Fruit fly (Drosophila melanogaster): Measurements from ENCODE around the gene Ets21C.

Gene Ets21C

dm6 chr2L:520331-521000, 32.3 kb downstream of the Ets21C start (continued):
- TF ChIP-seq sr (GFP tag; IDR thresholded peaks at IDR 0.05) = peak; percentile 53; the same call in 1 of the 3 replicates
- no peak for TF ChIP-seq hb (GFP tag; IDR thresholded peaks at IDR 0.05; ENCODE audit: partially characterized antibody)
- TF ChIP-seq Poxn (GFP tag; IDR thresholded peaks at IDR 0.05) = 0 out of 2 replicates have a peak, but pooled peaks have one; percentile 10
- peak; percentile 86 to 92 for TF ChIP-seq chif (GFP tag; optimal IDR thresholded peaks at IDR 0.05)
- peak; percentile 85 for TF ChIP-seq CG2678 (tag; optimal IDR thresholded peaks at IDR 0.05)
- TF ChIP-seq ash1 (GFP tag; optimal IDR thresholded peaks at IDR 0.05) = no peak
- TF ChIP-seq MBD-R2 (GFP tag; IDR thresholded peaks at IDR 0.05) = no peak
- TF ChIP-seq CG14965 (GFP tag; optimal IDR thresholded peaks at IDR 0.05; ENCODE audit: borderline replicate concordance) = peak; percentile 17
- peak; percentile 68 for TF ChIP-seq CG11398 (GFP tag; optimal IDR thresholded peaks at IDR 0.05)
- TF ChIP-seq wor (GFP tag; IDR thresholded peaks at IDR 0.05) = peak; percentile 74
- no peak for TF ChIP-seq hbn (GFP tag; IDR thresholded peaks at IDR 0.05; ENCODE audit: partially characterized antibody)
- TF ChIP-seq CG31441 (GFP tag; IDR thresholded peaks at IDR 0.05) = peak; percentile 84
- TF ChIP-seq pfk (GFP tag; optimal IDR thresholded peaks at IDR 0.05) = no peak
- TF ChIP-seq pum (GFP tag; optimal IDR thresholded peaks at IDR 0.05) = peak; percentile 88
- no peak for TF ChIP-seq C15 (GFP tag; IDR thresholded peaks at IDR 0.05)
- TF ChIP-seq so (GFP tag; IDR thresholded peaks at IDR 0.05) = peak; percentile 88
- peak; percentile 86 for TF ChIP-seq phol (tag; optimal IDR thresholded peaks at IDR 0.05)
- TF ChIP-seq CG34422 (GFP tag; IDR thresholded peaks at IDR 0.05) = peak; percentile 86; the same call in 2 of the 3 replicates
- no peak for TF ChIP-seq CG10543 (GFP tag; optimal IDR thresholded peaks at IDR 0.05)
- no peak for TF ChIP-seq Hmx (GFP tag; optimal IDR thresholded peaks at IDR 0.05)
- TF ChIP-seq dan (GFP tag; IDR thresholded peaks at IDR 0.05) = 0 out of 2 replicates have a peak, but pooled peaks have one; percentile 11
- TF ChIP-seq CG10959 (GFP tag; IDR thresholded peaks at IDR 0.05) = peak; percentile 89
- no peak for TF ChIP-seq fru (optimal IDR thresholded peaks at IDR 0.05)
- TF ChIP-seq CG13287 (GFP tag; IDR thresholded peaks at IDR 0.05; ENCODE audit: partially characterized antibody) = no peak
- TF ChIP-seq tio (GFP tag; optimal IDR thresholded peaks at IDR 0.05) = peak; percentile 80
- no peak for TF ChIP-seq toy (GFP tag; IDR thresholded peaks at IDR 0.05)
- peak; percentile 78 for TF ChIP-seq Fer1 (GFP tag; optimal IDR thresholded peaks at IDR 0.05)
- TF ChIP-seq btn (GFP tag; optimal IDR thresholded peaks at IDR 0.05) = peak; percentile 82
- peak; percentile 77 for TF ChIP-seq ewg (GFP tag; optimal IDR thresholded peaks at IDR 0.05)
- no peak for TF ChIP-seq Sry-β (GFP tag; optimal IDR thresholded peaks at IDR 0.05)
- peak; percentile 84 for TF ChIP-seq CG17385 (GFP tag; optimal IDR thresholded peaks at IDR 0.05)
- TF ChIP-seq CG33213 (GFP tag; optimal IDR thresholded peaks at IDR 0.05) = peak; percentile 76
- TF ChIP-seq CG1647 (GFP tag; optimal IDR thresholded peaks at IDR 0.05) = peak; percentile 80
- TF ChIP-seq shn (GFP tag; optimal IDR thresholded peaks at IDR 0.05) = peak; percentile 70
- peak; percentile 87 for TF ChIP-seq otp (GFP tag; IDR thresholded peaks at IDR 0.05)
- peak; percentile 94 for TF ChIP-seq gem (tag; optimal IDR thresholded peaks at IDR 0.05)
- peak; percentile 86 for TF ChIP-seq ems (GFP tag; optimal IDR thresholded peaks at IDR 0.05)
- TF ChIP-seq Asciz (GFP tag; optimal IDR thresholded peaks at IDR 0.05) = peak; percentile 86
- no peak for TF ChIP-seq emc (GFP tag; optimal IDR thresholded peaks at IDR 0.05)
- TF ChIP-seq CG9932 (GFP tag; IDR thresholded peaks at IDR 0.05) = no peak
- no peak for TF ChIP-seq Bgb (GFP tag; IDR thresholded peaks at IDR 0.05; ENCODE audit: partially characterized antibody)
- peak; percentile 61; the same call in 1 of the 2 replicates for TF ChIP-seq CG6272 (GFP tag; IDR thresholded peaks at IDR 0.05)
- TF ChIP-seq HHEX (GFP tag; optimal IDR thresholded peaks at IDR 0.05) = peak; percentile 75
- TF ChIP-seq CG6175 (GFP tag; IDR thresholded peaks at IDR 0.05) = no peak
- peak; percentile 68 for TF ChIP-seq peb (GFP tag; IDR thresholded peaks at IDR 0.05)
- TF ChIP-seq Drgx (GFP tag; IDR thresholded peaks at IDR 0.05) = 0 out of 2 replicates have a peak, but pooled peaks have one; percentile 26
- peak; percentile 84 for TF ChIP-seq Atf-2 (GFP tag; optimal IDR thresholded peaks at IDR 0.05)
- peak; percentile 86 for TF ChIP-seq tin (GFP tag; optimal IDR thresholded peaks at IDR 0.05)
- TF ChIP-seq CG18476 (GFP tag; optimal IDR thresholded peaks at IDR 0.05) = peak; percentile 87
- peak; percentile 94 for TF ChIP-seq gsb-n (tag; optimal IDR thresholded peaks at IDR 0.05)

Data from whole organism, embryonic.